Fruit fly (Drosophila melanogaster): ENCODE results near the gene CG4949.

CG4949 gene

dm6 chrX:17090585-17090984 is 11.9 kb downstream of the CG4949 start (continued):
- TF ChIP-seq CG32006 (GFP tag; optimal IDR thresholded peaks at IDR 0.05), result peak; percentile 1
- TF ChIP-seq Sox102F (GFP tag; optimal IDR thresholded peaks at IDR 0.05), result no peak
- TF ChIP-seq CG1621 (tag; optimal IDR thresholded peaks at IDR 0.05), result no peak
- no peak for TF ChIP-seq CG6792 (GFP tag; optimal IDR thresholded peaks at IDR 0.05)
- no peak for TF ChIP-seq pdm3 (GFP tag; optimal IDR thresholded peaks at IDR 0.05)
- no peak for TF ChIP-seq fd85E (GFP tag; optimal IDR thresholded peaks at IDR 0.05)
- no peak for TF ChIP-seq CG6163 (GFP tag; IDR thresholded peaks at IDR 0.05)
- TF ChIP-seq CG34406 (GFP tag; optimal IDR thresholded peaks at IDR 0.05), result no peak
- no peak for TF ChIP-seq CG4318 (GFP tag; optimal IDR thresholded peaks at IDR 0.05)
- no peak for TF ChIP-seq Ets21C (GFP tag; optimal IDR thresholded peaks at IDR 0.05)

dm6 chrX:17091062-17091904 is 12.6 kb downstream of the CG4949 start, which contains the start of the genes CG16700 and CG4991:
Gene CG16700, plus strand, starts transcription at chrX:17091854.
Gene CG4991, plus strand, starts transcription at chrX:17091854.
- TF ChIP-seq topi (GFP tag; optimal IDR thresholded peaks at IDR 0.05) (peak; percentile 70), CG6276 (GFP tag; optimal IDR thresholded peaks at IDR 0.05) (peak; percentile 76), CG6808 (GFP tag; optimal IDR thresholded peaks at IDR 0.05) (peak; percentile 63), Hr39 (GFP tag; optimal IDR thresholded peaks at IDR 0.05) (peak; percentile 10), fd85E (GFP tag; optimal IDR thresholded peaks at IDR 0.05) (no peak), CG11902 (GFP tag; optimal IDR thresholded peaks at IDR 0.05) (peak; percentile 58), Eip93F (GFP tag; optimal IDR thresholded peaks at IDR 0.05) (no peak), Eip75B (GFP tag; optimal IDR thresholded peaks at IDR 0.05) (peak; percentile 56), salr (GFP tag; optimal IDR thresholded peaks at IDR 0.05) (peak in 1 of 2 experiments; percentile 86), acj6 (GFP tag; optimal IDR thresholded peaks at IDR 0.05) (peak; percentile 69), esn (GFP tag; optimal IDR thresholded peaks at IDR 0.05) (peak; percentile 83), svp (GFP tag) (peak; percentile 92), CG11762 (GFP tag; optimal IDR thresholded peaks at IDR 0.05; ENCODE audit: insufficient read depth) (peak; percentile 31), Met (GFP tag; optimal IDR thresholded peaks at IDR 0.05) (peak; percentile 70), cyc (GFP tag; optimal IDR thresholded peaks at IDR 0.05) (peak; percentile 64), ss (GFP tag; optimal IDR thresholded peaks at IDR 0.05) (peak; percentile 58 to 82), CG8319 (GFP tag; optimal IDR thresholded peaks at IDR 0.05) (peak; percentile 57), CG34406 (GFP tag; optimal IDR thresholded peaks at IDR 0.05) (peak; percentile 79), pdm3 (GFP tag; optimal IDR thresholded peaks at IDR 0.05) (peak; percentile 58), Gug (GFP tag; IDR thresholded peaks at IDR 0.05) (peak; percentile 45; the same call in 1 of the 2 replicates), CG10669 (GFP tag; optimal IDR thresholded peaks at IDR 0.05) (peak; percentile 34), Blimp-1 (GFP tag; optimal IDR thresholded peaks at IDR 0.05) (peak; percentile 60), Ets21C (GFP tag; optimal IDR thresholded peaks at IDR 0.05) (peak; percentile 8), CG8119 (GFP tag; IDR thresholded peaks at IDR 0.05) (peak; percentile 79), CG15336 (GFP tag; IDR thresholded peaks at IDR 0.05) (peak; percentile 78), achi (GFP tag; optimal IDR thresholded peaks at IDR 0.05) (peak; percentile 70), spab (GFP tag; optimal IDR thresholded peaks at IDR 0.05) (peak; percentile 39), Sox14 (GFP tag; optimal IDR thresholded peaks at IDR 0.05) (peak; percentile 42), Eip78C (GFP tag) (peak; percentile 95), Sox15 (GFP tag; optimal IDR thresholded peaks at IDR 0.05) (peak; percentile 63), fd59A (GFP tag; optimal IDR thresholded peaks at IDR 0.05) (no peak), CG8632 (GFP tag; optimal IDR thresholded peaks at IDR 0.05) (peak; percentile 84), Smox (GFP tag; optimal IDR thresholded peaks at IDR 0.05) (peak; percentile 74), CG9139 (GFP tag; optimal IDR thresholded peaks at IDR 0.05) (peak; percentile 0), Ets96B (tag; optimal IDR thresholded peaks at IDR 0.05) (peak; percentile 65), OdsH (GFP tag; optimal IDR thresholded peaks at IDR 0.05) (peak; percentile 77), fkh (GFP tag; optimal IDR thresholded peaks at IDR 0.05) (peak; percentile 38), CG4318 (GFP tag; optimal IDR thresholded peaks at IDR 0.05) (peak; percentile 75), dac (GFP tag; optimal IDR thresholded peaks at IDR 0.05) (no peak), CG16779 (tag; optimal IDR thresholded peaks at IDR 0.05) (peak; percentile 22), dsx (GFP tag; optimal IDR thresholded peaks at IDR 0.05; ENCODE audit: poor library complexity, severe bottlenecking) (peak; percentile 66), CG1621 (tag; optimal IDR thresholded peaks at IDR 0.05) (no peak), Hr38 (GFP tag; optimal IDR thresholded peaks at IDR 0.05) (no peak)
